Fruit fly (Drosophila melanogaster) whole organism, prepupa: ENCODE measurements around the gene kek5.

Experiments used
- Blimp-1 ChIP-seq: fragments of 200-800 bp; sonication (Bioruptor generic); optimal IDR thresholded peaks from 3 replicates; lab custom pipeline; 2017; ENCODE audit warnings: missing biosample characterization, missing genetic modification characterization, mild to moderate bottlenecking, moderate library complexity, missing genetic modification reagents
- CG10631 ChIP-seq: fragments of 200-800 bp; sonication (Bioruptor generic); optimal IDR thresholded peaks from 2 replicates; lab custom pipeline; 2016; ENCODE audit warnings: missing biosample characterization, missing genetic modification characterization
- CG10669 ChIP-seq: fragments of 200-800 bp; sonication (Bioruptor generic); optimal IDR thresholded peaks from 3 replicates; lab custom pipeline; 2018; ENCODE audit warnings: missing biosample characterization, mild to moderate bottlenecking, missing genetic modification characterization, moderate library complexity
- CG11294 ChIP-seq: fragments of 200-800 bp; sonication (Bioruptor generic); IDR thresholded peaks from 2 replicates; pipeline ENCODE4 v1.3.6; 2022; ENCODE audit warnings: missing biosample characterization, missing genetic modification characterization
- CG11762 ChIP-seq: fragments of 200-800 bp; sonication (Bioruptor generic); optimal IDR thresholded peaks from 3 replicates; lab custom pipeline; 2016; ENCODE audit warnings: missing biosample characterization, missing genetic modification characterization; ENCODE audit not compliant: insufficient read depth
- CG11902 ChIP-seq: fragments of 200-800 bp; sonication (Bioruptor generic); optimal IDR thresholded peaks from 3 replicates; lab custom pipeline; 2016; ENCODE audit warnings: missing biosample characterization, missing genetic modification characterization
- CG15336 ChIP-seq: fragments of 200-800 bp; sonication (Bioruptor generic); IDR thresholded peaks from 2 replicates; pipeline ENCODE4 v1.3.6; 2022; ENCODE audit warnings: missing biosample characterization, missing genetic modification characterization
- CG16779 ChIP-seq: fragments of 200-800 bp; sonication (Bioruptor generic); optimal IDR thresholded peaks from 3 replicates; lab custom pipeline; 2017; ENCODE audit warnings: missing biosample characterization, mild to moderate bottlenecking, missing genetic modification characterization
- CG3032 ChIP-seq: fragments of 200-800 bp; optimal IDR thresholded peaks from 2 replicates; lab custom pipeline; 2019; ENCODE audit warnings: missing biosample characterization, mild to moderate bottlenecking, missing genetic modification characterization, moderate library complexity
- CG32006 ChIP-seq: fragments of 200-800 bp; sonication (Bioruptor generic); optimal IDR thresholded peaks from 3 replicates; lab custom pipeline; 2017; ENCODE audit warnings: missing biosample characterization, mild to moderate bottlenecking, missing genetic modification characterization
- CG3919 ChIP-seq: fragments of 200-800 bp; sonication (Bioruptor generic); optimal IDR thresholded peaks from 3 replicates; lab custom pipeline; 2016; ENCODE audit warnings: missing biosample characterization, missing genetic modification characterization
- CG4318 ChIP-seq: fragments of 200-800 bp; sonication (Bioruptor generic); optimal IDR thresholded peaks from 3 replicates; lab custom pipeline; 2017; ENCODE audit warnings: missing biosample characterization, mild to moderate bottlenecking, missing genetic modification characterization
- CG6163 ChIP-seq: fragments of 200-800 bp; sonication (Bioruptor generic); IDR thresholded peaks from 3 replicates; pipeline ENCODE4 v1.3.6; 2022; ENCODE audit warnings: missing biosample characterization, missing genetic modification characterization
- CG6276 ChIP-seq: fragments of 200-800 bp; sonication (Bioruptor generic); optimal IDR thresholded peaks from 2 replicates; lab custom pipeline; 2017; ENCODE audit warnings: missing biosample characterization, mild to moderate bottlenecking, missing genetic modification characterization
- CG6792 ChIP-seq: fragments of 200-800 bp; sonication (Bioruptor generic); optimal IDR thresholded peaks from 3 replicates; lab custom pipeline; 2016; ENCODE audit warnings: missing biosample characterization, missing genetic modification characterization
- CG6808 ChIP-seq: fragments of 200-800 bp; sonication (Bioruptor generic); optimal IDR thresholded peaks from 3 replicates; lab custom pipeline; 2017; ENCODE audit warnings: missing biosample characterization, missing genetic modification characterization, mild to moderate bottlenecking, moderate library complexity, missing genetic modification reagents
- CG6854 ChIP-seq: fragments of 200-800 bp; sonication (Bioruptor generic); optimal IDR thresholded peaks from 2 replicates; lab custom pipeline; 2017; ENCODE audit warnings: missing biosample characterization, mild to moderate bottlenecking, missing genetic modification characterization
- CG7368 ChIP-seq: fragments of 200-800 bp; sonication (Bioruptor generic); optimal IDR thresholded peaks from 3 replicates; lab custom pipeline; 2016; ENCODE audit warnings: missing biosample characterization, missing genetic modification characterization
- CG8119 ChIP-seq: fragments of 200-800 bp; sonication (Bioruptor generic); IDR thresholded peaks from 3 replicates; pipeline ENCODE4 v1.3.6; 2022; ENCODE audit warnings: missing biosample characterization, missing genetic modification characterization
- CG8319 ChIP-seq: fragments of 200-800 bp; sonication (Bioruptor generic); optimal IDR thresholded peaks from 3 replicates; lab custom pipeline; 2016; ENCODE audit warnings: missing biosample characterization, missing genetic modification characterization
- CG8632 ChIP-seq: fragments of 200-800 bp; sonication (Bioruptor generic); optimal IDR thresholded peaks from 3 replicates; lab custom pipeline; 2016; ENCODE audit warnings: missing biosample characterization, missing genetic modification characterization
- CG9139 ChIP-seq: fragments of 200-800 bp; sonication (Bioruptor generic); optimal IDR thresholded peaks from 3 replicates; lab custom pipeline; 2017; ENCODE audit warnings: missing biosample characterization, mild to moderate bottlenecking, missing genetic modification characterization
- Eip75B ChIP-seq: fragments of 200-800 bp; sonication (Bioruptor generic); optimal IDR thresholded peaks from 3 replicates; lab custom pipeline; 2016; ENCODE audit warnings: missing biosample characterization, missing genetic modification characterization
- Eip78C ChIP-seq: fragments of 200-800 bp; sonication (Bioruptor generic); peaks from one replicate; lab custom pipeline; 2016; ENCODE audit warnings: missing biosample characterization, missing genetic modification characterization
- Eip93F ChIP-seq: fragments of 200-800 bp; sonication (Bioruptor generic); optimal IDR thresholded peaks from 2 replicates; lab custom pipeline; 2016; ENCODE audit warnings: missing biosample characterization, mild to moderate bottlenecking, missing genetic modification characterization
- Ets96B ChIP-seq: fragments of 200-800 bp; optimal IDR thresholded peaks from 2 replicates; lab custom pipeline; 2019; ENCODE audit warnings: missing biosample characterization, mild to moderate bottlenecking, missing genetic modification characterization, moderate library complexity
- Gug ChIP-seq: fragments of 200-800 bp; sonication (Bioruptor generic); IDR thresholded peaks from 2 replicates; pipeline ENCODE4 v1.3.6; 2022; ENCODE audit warnings: missing biosample characterization, missing genetic modification characterization
- Hr38 ChIP-seq: sonication (Bioruptor generic); optimal IDR thresholded peaks from 2 replicates; lab custom pipeline; 2016; ENCODE audit warnings: missing biosample characterization, missing genetic modification characterization
- Hr39 ChIP-seq: fragments of 200-800 bp; sonication (Bioruptor generic); optimal IDR thresholded peaks from 2 replicates; lab custom pipeline; 2016; ENCODE audit warnings: missing biosample characterization, missing genetic modification characterization
- Hr4 ChIP-seq: fragments of 200-800 bp; sonication (Bioruptor generic); optimal IDR thresholded peaks from 3 replicates; lab custom pipeline; 2016; ENCODE audit warnings: missing biosample characterization, missing genetic modification characterization
- Met ChIP-seq: fragments of 200-800 bp; sonication (Bioruptor generic); optimal IDR thresholded peaks from 3 replicates; lab custom pipeline; 2016; ENCODE audit warnings: missing biosample characterization, missing genetic modification characterization
- Smox ChIP-seq: fragments of 200-800 bp; sonication (Bioruptor generic); optimal IDR thresholded peaks from 3 replicates; lab custom pipeline; 2016; ENCODE audit warnings: missing biosample characterization, missing genetic modification characterization
- Sox102F ChIP-seq: fragments of 200-800 bp; sonication (Bioruptor generic); optimal IDR thresholded peaks from 2 replicates; lab custom pipeline; 2016; ENCODE audit warnings: missing biosample characterization, mild to moderate bottlenecking, missing genetic modification characterization
- Sox14 ChIP-seq: fragments of 200-800 bp; sonication (Bioruptor generic); optimal IDR thresholded peaks from 3 replicates; lab custom pipeline; 2016; ENCODE audit warnings: missing biosample characterization, missing genetic modification characterization
- Sox15 ChIP-seq: fragments of 200-800 bp; sonication (Bioruptor generic); optimal IDR thresholded peaks from 3 replicates; lab custom pipeline; 2016; ENCODE audit warnings: missing biosample characterization, missing genetic modification characterization
- achi ChIP-seq: fragments of 200-800 bp; sonication (Bioruptor generic); optimal IDR thresholded peaks from 3 replicates; lab custom pipeline; 2016; ENCODE audit warnings: missing biosample characterization, missing genetic modification characterization
- acj6 ChIP-seq: fragments of 200-800 bp; sonication (Bioruptor generic); optimal IDR thresholded peaks from 3 replicates; lab custom pipeline; 2016; ENCODE audit warnings: missing biosample characterization, missing genetic modification characterization
- dac ChIP-seq: fragments of 200-800 bp; sonication (Bioruptor generic); optimal IDR thresholded peaks from 2 replicates; lab custom pipeline; 2017; ENCODE audit warnings: missing biosample characterization, mild to moderate bottlenecking, missing genetic modification characterization
- dsx ChIP-seq: fragments of 200-800 bp; optimal IDR thresholded peaks from 3 replicates; lab custom pipeline; 2019; ENCODE audit warnings: missing biosample characterization, mild to moderate bottlenecking, missing genetic modification characterization, moderate library complexity; ENCODE audit not compliant: poor library complexity, severe bottlenecking
- eg ChIP-seq: fragments of 200-800 bp; sonication (Bioruptor generic); IDR thresholded peaks from 3 replicates; pipeline ENCODE4 v1.3.6; 2022; ENCODE audit warnings: missing biosample characterization, missing genetic modification characterization
- fd85E ChIP-seq: fragments of 200-800 bp; sonication (Bioruptor generic); optimal IDR thresholded peaks from 3 replicates; lab custom pipeline; 2016; ENCODE audit warnings: missing biosample characterization, missing genetic modification characterization
- lz ChIP-seq: fragments of 200-800 bp; sonication (Bioruptor generic); optimal IDR thresholded peaks from 3 replicates; lab custom pipeline; 2016; ENCODE audit warnings: missing biosample characterization, missing genetic modification characterization
- net ChIP-seq: fragments of 200-800 bp; sonication (Bioruptor generic); optimal IDR thresholded peaks from 3 replicates; lab custom pipeline; 2016; ENCODE audit warnings: missing biosample characterization, missing genetic modification characterization
- salr ChIP-seq, 2 experiments: fragments of 200-800 bp; sonication (Bioruptor generic); optimal IDR thresholded peaks; 3 replicates each; lab custom pipeline; 2016 to 2018; ENCODE audit warnings: missing biosample characterization in 2 of 2, missing genetic modification characterization in 2 of 2, mild to moderate bottlenecking in 1 of 2
- spab ChIP-seq: fragments of 200-800 bp; sonication (Bioruptor generic); optimal IDR thresholded peaks from 2 replicates; lab custom pipeline; 2017; ENCODE audit warnings: missing biosample characterization, mild to moderate bottlenecking, missing genetic modification characterization, missing genetic modification reagents
- ss ChIP-seq, 2 experiments: fragments of 200-800 bp; sonication (Bioruptor generic); optimal IDR thresholded peaks; 2 replicates in 1 of 2; 3 replicates in 1 of 2; lab custom pipeline; 2017 to 2018; ENCODE audit warnings: mild to moderate bottlenecking in 2 of 2, missing biosample characterization in 2 of 2, missing genetic modification characterization in 2 of 2, moderate library complexity in 1 of 2
- svp ChIP-seq: fragments of 200-800 bp; sonication (Bioruptor generic); peaks from one replicate; lab custom pipeline; 2016; ENCODE audit warnings: missing biosample characterization, missing genetic modification characterization
- vri ChIP-seq: fragments of 200-800 bp; sonication (Bioruptor generic); optimal IDR thresholded peaks from 3 replicates; lab custom pipeline; 2016; ENCODE audit warnings: missing biosample characterization, mild to moderate bottlenecking, missing genetic modification characterization

kek5 gene

DNA sequence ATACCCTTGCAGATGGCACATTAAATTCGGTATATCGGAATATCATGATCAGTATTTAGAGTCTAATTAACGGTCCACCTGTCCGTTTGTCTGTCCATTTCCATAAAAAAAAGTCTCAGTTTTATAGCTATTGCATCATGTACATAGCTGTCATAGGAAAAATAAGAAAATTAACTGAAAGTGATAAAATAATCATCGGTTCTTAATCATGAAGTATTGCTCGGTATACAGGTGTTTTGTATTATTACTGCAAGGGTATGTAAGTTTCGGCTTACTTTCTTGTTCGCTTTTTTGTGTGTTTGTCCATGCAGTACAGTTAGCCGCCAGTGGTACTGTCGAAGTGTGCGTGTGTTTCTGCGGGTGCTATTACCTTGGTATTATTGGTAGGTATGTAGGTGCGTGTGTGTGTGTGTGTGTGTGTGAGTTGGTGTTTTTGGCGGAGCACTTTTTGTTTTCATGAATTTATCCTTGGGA lies 1.7 kb downstream of the kek5 start (continued):
- TF ChIP-seq lz = peak; percentile 82
- TF ChIP-seq CG11902 (GFP tag; lab: Kevin White, UChicago) = peak; percentile 59
- peak; percentile 50 for TF ChIP-seq CG3032
- TF ChIP-seq Smox (GFP tag; lab: Kevin White, UChicago) = peak; percentile 79
- TF ChIP-seq fd85E (GFP tag; lab: Kevin White, UChicago) = no peak
- peak; percentile 65 for TF ChIP-seq achi (GFP tag; lab: Kevin White, UChicago)
- peak; percentile 50 to 55 for TF ChIP-seq ss (GFP tag; optimal IDR thresholded peaks at IDR 0.05; lab: Kevin White, UChicago)
- TF ChIP-seq CG7368 (GFP tag; lab: Kevin White, UChicago) = peak; percentile 2

DNA sequence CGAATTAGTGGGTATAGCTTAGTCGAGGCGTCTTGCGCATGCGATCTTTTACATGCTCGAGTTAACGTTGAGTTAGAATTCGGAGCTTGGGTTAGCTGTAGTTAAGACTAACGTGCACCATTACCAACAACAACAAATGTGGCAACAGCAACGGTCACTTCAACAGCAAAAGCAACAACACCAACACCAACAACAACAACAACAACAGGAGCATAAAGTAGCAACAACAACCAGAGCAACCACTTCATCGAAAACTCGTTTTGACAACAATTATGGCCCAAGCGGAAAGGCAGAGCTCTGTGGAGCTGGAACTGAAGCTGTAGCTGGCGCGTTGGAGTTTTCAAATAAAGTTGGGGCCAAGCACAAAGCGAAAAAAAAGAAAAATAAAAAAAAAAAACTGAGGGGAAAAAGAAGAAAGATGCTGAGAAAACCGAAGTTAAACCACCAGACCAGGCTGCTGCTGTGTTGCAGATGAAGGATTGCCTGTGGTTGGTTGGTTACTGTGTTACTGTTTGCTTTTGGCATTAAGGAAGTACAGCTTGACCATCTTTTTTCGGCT lies 6.0 kb downstream of the kek5 start:
- no peak for TF ChIP-seq CG8632 (GFP tag; lab: Kevin White, UChicago)
- TF ChIP-seq acj6 (GFP tag; lab: Kevin White, UChicago) = no peak
- TF ChIP-seq Eip93F = no peak
- TF ChIP-seq CG6854 = peak; percentile 1
- TF ChIP-seq CG8119 = peak; percentile 59; the same call in 1 of the 3 replicates
- TF ChIP-seq CG16779 (tag; lab: Kevin White, UChicago) = peak; percentile 52
- no peak for TF ChIP-seq CG4318
- no peak for TF ChIP-seq Hr4 (GFP tag; lab: Kevin White, UChicago)
- TF ChIP-seq net (GFP tag; lab: Kevin White, UChicago) = peak; percentile 19
- TF ChIP-seq Smox (GFP tag; lab: Kevin White, UChicago) = no peak
- no peak for TF ChIP-seq Hr39 (GFP tag; lab: Kevin White, UChicago)
- TF ChIP-seq CG9139 (GFP tag; lab: Kevin White, UChicago) = peak; percentile 63
- TF ChIP-seq spab (GFP tag; lab: Kevin White, UChicago) = peak; percentile 38
- TF ChIP-seq CG6276 (GFP tag; lab: Kevin White, UChicago) = peak; percentile 49
- TF ChIP-seq Sox14 = no peak
- TF ChIP-seq achi (GFP tag; lab: Kevin White, UChicago) = no peak
- no peak for TF ChIP-seq CG32006 (GFP tag; lab: Kevin White, UChicago)
- TF ChIP-seq Blimp-1 = no peak
- peak; percentile 18 for TF ChIP-seq Ets96B (tag; lab: Kevin White, UChicago)
- no peak for TF ChIP-seq Met (GFP tag; lab: Kevin White, UChicago)
- peak; percentile 40 for TF ChIP-seq Eip78C (GFP tag; lab: Kevin White, UChicago)
- TF ChIP-seq CG7368 (GFP tag; lab: Kevin White, UChicago) = no peak
- no peak for TF ChIP-seq CG11762
- no peak for TF ChIP-seq CG6792 (GFP tag; lab: Kevin White, UChicago)
- no peak for TF ChIP-seq CG10631 (GFP tag; lab: Kevin White, UChicago)
- TF ChIP-seq dsx (GFP tag; lab: Kevin White, UChicago) = peak; percentile 44
- no peak for TF ChIP-seq Gug
- TF ChIP-seq CG8319 = no peak
- TF ChIP-seq CG10669 = peak; percentile 8
- TF ChIP-seq salr (GFP tag; optimal IDR thresholded peaks at IDR 0.05; lab: Kevin White, UChicago) = peak in 1 of 2 experiments; percentile 21
- no peak for TF ChIP-seq Sox102F (GFP tag; lab: Kevin White, UChicago)
- TF ChIP-seq vri (GFP tag; lab: Kevin White, UChicago) = no peak
- TF ChIP-seq CG3919 = no peak
- peak; percentile 69 for TF ChIP-seq CG6808 (GFP tag; lab: Kevin White, UChicago)
- no peak for TF ChIP-seq CG11902 (GFP tag; lab: Kevin White, UChicago)
- TF ChIP-seq eg (GFP tag; lab: Robert Waterston, UW) = no peak
- no peak for TF ChIP-seq Hr38 (GFP tag; lab: Kevin White, UChicago)
- peak; percentile 40; the same call in 1 of the 2 replicates for TF ChIP-seq CG15336
- no peak for TF ChIP-seq lz
- no peak for TF ChIP-seq Sox15 (GFP tag; lab: Kevin White, UChicago)
- no peak for TF ChIP-seq fd85E (GFP tag; lab: Kevin White, UChicago)
- TF ChIP-seq Eip75B (GFP tag; lab: Kevin White, UChicago) = no peak
- peak; percentile 62; the same call in 2 of the 3 replicates for TF ChIP-seq CG6163 (GFP tag; lab: Robert Waterston, UW)
- TF ChIP-seq dac (GFP tag; lab: Kevin White, UChicago) = no peak
- TF ChIP-seq CG11294 (GFP tag; lab: Robert Waterston, UW) = no peak
- no peak for TF ChIP-seq svp (GFP tag; lab: Kevin White, UChicago)
- TF ChIP-seq ss (GFP tag; optimal IDR thresholded peaks at IDR 0.05; lab: Kevin White, UChicago) = peak; percentile 78 to 82
